Worm (Caenorhabditis elegans) whole organism, L1 larva: Measurements from ENCODE around the gene C15H11.11.
A peak's percentile ranks its signal among the peaks of the same experiment; 100 is the strongest.

Experiments used
- ama-1 ChIP-seq: fragments of 150-350 bp; optimal IDR thresholded peaks from 2 replicates; lab custom pipeline; 2014
- blmp-1 ChIP-seq: fragments of 150-350 bp; optimal IDR thresholded peaks from 2 replicates; lab custom pipeline; 2014; ENCODE audit warnings: missing biosample characterization, missing genetic modification characterization
- ceh-63 ChIP-seq: fragments of 200-800 bp; sonication (Bioruptor generic); optimal IDR thresholded peaks from 2 replicates; lab custom pipeline; 2018; ENCODE audit warnings: mild to moderate bottlenecking, missing genetic modification characterization, missing compliant biosample characterization
- ceh-8 ChIP-seq: fragments of 200-800 bp; sonication (Bioruptor generic); optimal IDR thresholded peaks from 2 replicates; lab custom pipeline; 2018; ENCODE audit warnings: mild to moderate bottlenecking, missing genetic modification characterization, moderate library complexity, missing compliant biosample characterization
- ceh-82 ChIP-seq, 3 experiments: fragments of 150-350 bp in 1 of 3; sonication (generic microtip) in 2 of 3; optimal IDR thresholded peaks; 2 replicates each; lab custom pipeline; 2014 to 2017; ENCODE audit warnings: missing biosample characterization in 3 of 3, missing genetic modification characterization in 3 of 3
- ces-1 ChIP-seq: fragments of 150-350 bp; optimal IDR thresholded peaks from 2 replicates; lab custom pipeline; 2014; ENCODE audit warnings: missing biosample characterization, missing genetic modification reagents, missing genetic modification characterization
- dpl-1 ChIP-seq, 3 experiments: fragments of 150-350 bp in 2 of 3; sonication (generic microtip) in 1 of 3; optimal IDR thresholded peaks; 2 replicates each; lab custom pipeline; 2014 to 2017; ENCODE audit warnings: missing biosample characterization in 3 of 3, missing genetic modification characterization in 3 of 3, missing genetic modification reagents in 3 of 3
- efl-3 ChIP-seq: fragments of 200-800 bp; sonication (Bioruptor generic); optimal IDR thresholded peaks from 2 replicates; lab custom pipeline; 2018; ENCODE audit warnings: mild to moderate bottlenecking, missing genetic modification characterization, missing compliant biosample characterization
- egl-13 ChIP-seq: sonication (generic microtip); optimal IDR thresholded peaks from 2 replicates; lab custom pipeline; 2016; ENCODE audit warnings: missing genotype, missing genetic modification reagents, missing genetic modification characterization, missing compliant biosample characterization
- egl-27 ChIP-seq, 2 experiments: fragments of 150-350 bp in 1 of 2; sonication (generic microtip); optimal IDR thresholded peaks; 3 replicates each; lab custom pipeline; 2017 to 2018; ENCODE audit warnings: missing biosample characterization in 2 of 2, missing genetic modification characterization in 2 of 2, missing genetic modification reagents in 2 of 2
- elt-3 ChIP-seq, 6 experiments: fragments of 150-350 bp in 1 of 6; sonication (generic microtip); optimal IDR thresholded peaks; 2 replicates each; lab custom pipeline; 2017 to 2018; ENCODE audit warnings: missing biosample characterization in 6 of 6, missing genetic modification characterization in 6 of 6, inconsistent platforms in 1 of 6
- fkh-10 ChIP-seq: sonication (generic microtip); optimal IDR thresholded peaks from 2 replicates; lab custom pipeline; 2017; ENCODE audit warnings: missing biosample characterization, missing genetic modification reagents, missing genetic modification characterization
- fkh-8 ChIP-seq: sonication (generic microtip); optimal IDR thresholded peaks from 2 replicates; lab custom pipeline; 2016; ENCODE audit warnings: mild to moderate bottlenecking, missing genetic modification characterization, missing compliant biosample characterization
- hlh-17 ChIP-seq: fragments of 200-800 bp; sonication (Bioruptor generic); optimal IDR thresholded peaks from 2 replicates; lab custom pipeline; 2018; ENCODE audit warnings: missing genetic modification characterization, mild to moderate bottlenecking, missing compliant biosample characterization, moderate library complexity, borderline replicate concordance
- hlh-4 ChIP-seq: sonication (generic microtip); optimal IDR thresholded peaks from 2 replicates; lab custom pipeline; 2016; ENCODE audit warnings: mild to moderate bottlenecking, missing genetic modification characterization, missing compliant biosample characterization
- jun-1 ChIP-seq: fragments of 150-350 bp; optimal IDR thresholded peaks from 2 replicates; lab custom pipeline; 2014; ENCODE audit warnings: missing biosample characterization, missing genetic modification reagents, missing genetic modification characterization
- lin-13 ChIP-seq: fragments of 150-350 bp; optimal IDR thresholded peaks from 2 replicates; lab custom pipeline; 2014; ENCODE audit warnings: missing biosample characterization, missing genetic modification reagents, missing genetic modification characterization
- lin-14 ChIP-seq: fragments of 200-800 bp; sonication (Bioruptor generic); optimal IDR thresholded peaks from 2 replicates; lab custom pipeline; 2018; ENCODE audit warnings: mild to moderate bottlenecking, missing genetic modification characterization, moderate library complexity, missing compliant biosample characterization
- lin-35 ChIP-seq, 2 experiments: fragments of 150-350 bp; optimal IDR thresholded peaks; 2 replicates each; lab custom pipeline; 2014; ENCODE audit warnings: missing biosample characterization in 2 of 2, missing genetic modification characterization in 2 of 2, missing genetic modification reagents in 2 of 2
- lin-39 ChIP-seq: fragments of 150-350 bp; optimal IDR thresholded peaks from 2 replicates; lab custom pipeline; 2014; ENCODE audit warnings: missing biosample characterization, missing genetic modification reagents, missing genetic modification characterization
- mab-9 ChIP-seq: fragments of 200-800 bp; sonication (Bioruptor generic); IDR thresholded peaks from 2 replicates; pipeline ENCODE4 v1.3.6; 2022; ENCODE audit warnings: missing genetic modification reagents, missing genetic modification characterization, missing compliant biosample characterization
- mep-1 ChIP-seq: fragments of 150-350 bp; optimal IDR thresholded peaks from 2 replicates; lab custom pipeline; 2014; ENCODE audit warnings: missing biosample characterization, missing genetic modification characterization
- nhr-20 ChIP-seq: sonication (generic microtip); optimal IDR thresholded peaks from 2 replicates; lab custom pipeline; 2016; ENCODE audit warnings: mild to moderate bottlenecking, missing genetic modification characterization, missing compliant biosample characterization
- nhr-237 ChIP-seq: fragments of 150-350 bp; optimal IDR thresholded peaks from 2 replicates; lab custom pipeline; 2014; ENCODE audit warnings: missing biosample characterization, missing genetic modification characterization
- nhr-47 ChIP-seq: sonication (generic microtip); optimal IDR thresholded peaks from 2 replicates; lab custom pipeline; 2016; ENCODE audit warnings: mild to moderate bottlenecking, missing genetic modification characterization, moderate library complexity, missing compliant biosample characterization
- nhr-71 ChIP-seq: sonication (generic microtip); optimal IDR thresholded peaks from 2 replicates; lab custom pipeline; 2016; ENCODE audit warnings: mild to moderate bottlenecking, missing genetic modification characterization, moderate library complexity, missing compliant biosample characterization
- nhr-76 ChIP-seq: sonication (generic microtip); optimal IDR thresholded peaks from 2 replicates; lab custom pipeline; 2017; ENCODE audit warnings: missing biosample characterization, missing genetic modification characterization
- nhr-77 ChIP-seq: fragments of 150-350 bp; optimal IDR thresholded peaks from 2 replicates; lab custom pipeline; 2014; ENCODE audit warnings: missing biosample characterization, missing genetic modification characterization
- nhr-84 ChIP-seq: sonication (generic microtip); optimal IDR thresholded peaks from 2 replicates; lab custom pipeline; 2017; ENCODE audit warnings: missing biosample characterization, missing genetic modification characterization
- pax-3 ChIP-seq: fragments of 200-800 bp; sonication (Bioruptor generic); optimal IDR thresholded peaks from 2 replicates; lab custom pipeline; 2018; ENCODE audit warnings: mild to moderate bottlenecking, missing genetic modification characterization, moderate library complexity, missing compliant biosample characterization
- rnt-1 ChIP-seq: sonication (generic microtip); optimal IDR thresholded peaks from 2 replicates; lab custom pipeline; 2016; ENCODE audit warnings: mild to moderate bottlenecking, missing genetic modification characterization, moderate library complexity, missing compliant biosample characterization
- skn-1 ChIP-seq: fragments of 150-350 bp; optimal IDR thresholded peaks from 2 replicates; lab custom pipeline; 2014; ENCODE audit warnings: missing biosample characterization, missing genetic modification characterization
- snu-23 ChIP-seq: sonication (generic microtip); optimal IDR thresholded peaks from 2 replicates; lab custom pipeline; 2016; ENCODE audit warnings: missing genetic modification characterization, missing compliant biosample characterization
- sox-4 ChIP-seq: sonication (generic microtip); optimal IDR thresholded peaks from 2 replicates; lab custom pipeline; 2016; ENCODE audit warnings: missing genetic modification characterization, missing compliant biosample characterization
- sup-37 ChIP-seq: fragments of 200-800 bp; sonication (Bioruptor generic); optimal IDR thresholded peaks from 2 replicates; lab custom pipeline; 2018; ENCODE audit warnings: mild to moderate bottlenecking, missing genetic modification characterization, missing compliant biosample characterization
- swsn-7 ChIP-seq: sonication (generic microtip); optimal IDR thresholded peaks from 2 replicates; lab custom pipeline; 2016; ENCODE audit warnings: missing genetic modification characterization, missing compliant biosample characterization
- unc-30 ChIP-seq: sonication (generic microtip); optimal IDR thresholded peaks from 2 replicates; lab custom pipeline; 2017; ENCODE audit warnings: missing biosample characterization, missing genetic modification characterization
- unc-62 ChIP-seq: fragments of 150-350 bp; optimal IDR thresholded peaks from 2 replicates; lab custom pipeline; 2014; ENCODE audit warnings: missing biosample characterization, missing genetic modification reagents, missing genetic modification characterization
- zip-4 ChIP-seq: fragments of 200-800 bp; sonication (Bioruptor generic); optimal IDR thresholded peaks from 2 replicates; lab custom pipeline; 2018; ENCODE audit warnings: mild to moderate bottlenecking, missing genetic modification characterization, moderate library complexity, missing compliant biosample characterization

C15H11.11 gene

ce11 chrV:14414964-14415564 lies at the start of gene C15H11.11, which contains the start of gene nxf-1 (continued):
- TF ChIP-seq fkh-10 (GFP tag; lab: Kevin White, UChicago) = peak; percentile 33
- peak; percentile 68 for TF ChIP-seq rnt-1 (tag; lab: Kevin White, UChicago)
- TF ChIP-seq zip-4 (GFP tag; lab: Kevin White, UChicago) = peak; percentile 68
- TF ChIP-seq sup-37 (GFP tag; lab: Kevin White, UChicago) = peak; percentile 17
- TF ChIP-seq efl-3 (GFP tag; lab: Kevin White, UChicago) = no peak
- peak; percentile 49 for TF ChIP-seq pax-3 (tag; lab: Kevin White, UChicago)
- TF ChIP-seq ceh-8 (GFP tag; lab: Kevin White, UChicago) = peak; percentile 0
- TF ChIP-seq ama-1 (lab: Kevin White, UChicago) = no peak
- TF ChIP-seq nhr-20 (tag; lab: Kevin White, UChicago) = peak; percentile 83
- peak; percentile 85 for TF ChIP-seq nhr-47 (tag; lab: Kevin White, UChicago)
- TF ChIP-seq hlh-17 (GFP tag; lab: Kevin White, UChicago) = no peak
- no peak for TF ChIP-seq nhr-237 (tag; lab: Kevin White, UChicago)
- peak in 2 of 6 experiments; percentile 32 to 51 for TF ChIP-seq elt-3 (tag; optimal IDR thresholded peaks at IDR 0.05; lab: Kevin White, UChicago)
- peak; percentile 89 for TF ChIP-seq mep-1
- TF ChIP-seq egl-13 (tag; lab: Kevin White, UChicago) = peak; percentile 4
- peak; percentile 80 for TF ChIP-seq lin-14
- TF ChIP-seq egl-27 (tag; optimal IDR thresholded peaks at IDR 0.05; lab: Kevin White, UChicago) = no peak
- peak; percentile 59 to 78 (median 77) for TF ChIP-seq dpl-1 (GFP tag; optimal IDR thresholded peaks at IDR 0.05; lab: Kevin White, UChicago)
- no peak for TF ChIP-seq mab-9 (GFP tag; lab: Robert Waterston, UW)
- no peak for TF ChIP-seq nhr-84 (tag; lab: Kevin White, UChicago)
- peak; percentile 80 for TF ChIP-seq swsn-7 (tag; lab: Kevin White, UChicago)
- no peak for TF ChIP-seq ces-1 (GFP tag; lab: Kevin White, UChicago)
- TF ChIP-seq unc-62 (GFP tag; lab: Kevin White, UChicago) = no peak
- peak; percentile 11 for TF ChIP-seq skn-1 (tag; lab: Kevin White, UChicago)
- no peak for TF ChIP-seq unc-30
- TF ChIP-seq snu-23 = peak; percentile 85
- TF ChIP-seq blmp-1 (tag; lab: Kevin White, UChicago) = peak; percentile 60
- TF ChIP-seq hlh-4 = no peak
- no peak for TF ChIP-seq nhr-76 (tag; lab: Kevin White, UChicago)
- no peak for TF ChIP-seq nhr-77 (tag; lab: Kevin White, UChicago)
- TF ChIP-seq ceh-63 = no peak
- peak; percentile 57 for TF ChIP-seq lin-39

ce11 chrV:14366487-14366962 lies 48.8 kb upstream of the C15H11.11 start:
- TF ChIP-seq lin-14 = peak; percentile 66
- TF ChIP-seq fkh-10 (GFP tag; lab: Kevin White, UChicago) = peak; percentile 66
- no peak for TF ChIP-seq nhr-84 (tag; lab: Kevin White, UChicago)
- peak; percentile 31 for TF ChIP-seq nhr-47 (tag; lab: Kevin White, UChicago)
- TF ChIP-seq lin-13 (GFP tag; lab: Kevin White, UChicago) = no peak
- no peak for TF ChIP-seq sox-4 (tag; lab: Kevin White, UChicago)
- peak; percentile 41 for TF ChIP-seq pax-3 (tag; lab: Kevin White, UChicago)
- no peak for TF ChIP-seq nhr-71
- TF ChIP-seq lin-35 (GFP tag; optimal IDR thresholded peaks at IDR 0.05; lab: Kevin White, UChicago) = peak in 1 of 2 experiments; percentile 2
- peak; percentile 60 for TF ChIP-seq jun-1 (tag; lab: Kevin White, UChicago)
- TF ChIP-seq ceh-82 (tag; optimal IDR thresholded peaks at IDR 0.05; lab: Kevin White, UChicago) = peak in 1 of 3 experiments; percentile 18
- no peak for TF ChIP-seq nhr-77 (tag; lab: Kevin White, UChicago)
- TF ChIP-seq fkh-8 = peak; percentile 7
